Worm (Caenorhabditis elegans): Measurements from ENCODE around the gene D2023.3.

The D2023.3 gene

ce11 chrV:11777846-11778245 is 34.0 kb downstream of the D2023.3 start:
- peak; percentile 11 for TF ChIP-seq sma-3 (GFP tag; optimal IDR thresholded peaks at IDR 0.05)
- peak; percentile 11 for TF ChIP-seq nhr-21 (tag; optimal IDR thresholded peaks at IDR 0.05)
- no peak for TF ChIP-seq ceh-16 (tag; optimal IDR thresholded peaks at IDR 0.05)
- TF ChIP-seq unc-39 (tag; optimal IDR thresholded peaks at IDR 0.05) = no peak
- no peak for TF ChIP-seq egl-27 (tag; optimal IDR thresholded peaks at IDR 0.05)
- no peak for TF ChIP-seq peb-1 (tag; optimal IDR thresholded peaks at IDR 0.05)
- peak; percentile 27 for TF ChIP-seq gmeb-1 (tag; optimal IDR thresholded peaks at IDR 0.05)
- TF ChIP-seq blmp-1 (tag; optimal IDR thresholded peaks at IDR 0.05; ENCODE audit: insufficient read depth) = peak; percentile 15
- TF ChIP-seq elt-3 (tag; optimal IDR thresholded peaks at IDR 0.05) = no peak
- no peak for TF ChIP-seq mbf-1 (tag; optimal IDR thresholded peaks at IDR 0.05)
- peak; percentile 18 for TF ChIP-seq nhr-129 (tag; optimal IDR thresholded peaks at IDR 0.05)
- TF ChIP-seq mdl-1 (tag; optimal IDR thresholded peaks at IDR 0.05) = no peak
- no peak for TF ChIP-seq nhr-237 (tag; optimal IDR thresholded peaks at IDR 0.05)
- TF ChIP-seq ztf-4 (tag; optimal IDR thresholded peaks at IDR 0.05) = no peak
- no peak for TF ChIP-seq skn-1 (tag; optimal IDR thresholded peaks at IDR 0.05)
- peak; percentile 25 for TF ChIP-seq nhr-25 (tag; optimal IDR thresholded peaks at IDR 0.05)
- TF ChIP-seq sem-4 (tag; optimal IDR thresholded peaks at IDR 0.05) = no peak
- peak; percentile 27 for TF ChIP-seq F13H6.1 (tag; optimal IDR thresholded peaks at IDR 0.05)
- TF ChIP-seq aly-2 (tag; optimal IDR thresholded peaks at IDR 0.05) = no peak
- no peak for TF ChIP-seq ama-1 (optimal IDR thresholded peaks at IDR 0.05)
- no peak for TF ChIP-seq lin-39 (tag; optimal IDR thresholded peaks at IDR 0.05)
- TF ChIP-seq fos-1 (tag; optimal IDR thresholded peaks at IDR 0.05) = peak; percentile 81
- TF ChIP-seq nhr-77 (tag; optimal IDR thresholded peaks at IDR 0.05) = no peak
- TF ChIP-seq snpc-4 (tag; optimal IDR thresholded peaks at IDR 0.05) = no peak
- TF ChIP-seq sma-9 (GFP tag; optimal IDR thresholded peaks at IDR 0.05) = peak; percentile 74
- no peak for TF ChIP-seq sma-9 (tag; optimal IDR thresholded peaks at IDR 0.05)
- peak; percentile 58 for TF ChIP-seq crh-2 (tag; optimal IDR thresholded peaks at IDR 0.05)
- no peak for TF ChIP-seq ceh-82 (tag; optimal IDR thresholded peaks at IDR 0.05)
- peak in 1 of 2 experiments; percentile 45 for TF ChIP-seq lsy-2 (tag; optimal IDR thresholded peaks at IDR 0.05)

ce11 chrV:11776538-11776937 is 35.3 kb downstream of the D2023.3 start, which contains the start of gene F55A11.6:
TSS of gene F55A11.6 (plus strand) at chrV:11776838.
- TF ChIP-seq nhr-237 (tag; optimal IDR thresholded peaks at IDR 0.05) (no peak), snpc-4 (tag; optimal IDR thresholded peaks at IDR 0.05) (no peak), skn-1 (tag; optimal IDR thresholded peaks at IDR 0.05) (no peak)

- TF ChIP-seq nhr-11 (tag; optimal IDR thresholded peaks at IDR 0.05) = no peak
- TF ChIP-seq sma-9 (GFP tag; optimal IDR thresholded peaks at IDR 0.05) = no peak
- no peak for TF ChIP-seq sma-9 (tag; optimal IDR thresholded peaks at IDR 0.05)
- TF ChIP-seq egl-27 (tag; optimal IDR thresholded peaks at IDR 0.05) = no peak
- TF ChIP-seq ceh-16 (tag; optimal IDR thresholded peaks at IDR 0.05) = peak; percentile 27
- no peak for TF ChIP-seq lin-13 (GFP tag; optimal IDR thresholded peaks at IDR 0.05)
- peak; percentile 39 for TF ChIP-seq nhr-25 (tag; optimal IDR thresholded peaks at IDR 0.05)
- no peak for TF ChIP-seq blmp-1 (tag; optimal IDR thresholded peaks at IDR 0.05; ENCODE audit: insufficient read depth)
- no peak for TF ChIP-seq mbf-1 (tag; optimal IDR thresholded peaks at IDR 0.05)
- TF ChIP-seq ztf-4 (tag; optimal IDR thresholded peaks at IDR 0.05) = no peak
- no peak for TF ChIP-seq nhr-23 (tag; optimal IDR thresholded peaks at IDR 0.05)
- TF ChIP-seq C34F6.9 (tag; optimal IDR thresholded peaks at IDR 0.05) = no peak
- TF ChIP-seq unc-39 (tag; optimal IDR thresholded peaks at IDR 0.05) = no peak
- TF ChIP-seq fos-1 (tag; optimal IDR thresholded peaks at IDR 0.05) = peak; percentile 62
Observed at ce11 chrV:11773934-11774333, 37.9 kb downstream of the D2023.3 start.

- TF ChIP-seq elt-1 (tag; optimal IDR thresholded peaks at IDR 0.05) (no peak), Y55F3AM.14 (GFP tag; optimal IDR thresholded peaks at IDR 0.05) (no peak), lin-11 (tag; optimal IDR thresholded peaks at IDR 0.05) (no peak), alr-1 (tag; optimal IDR thresholded peaks at IDR 0.05) (no peak), crh-2 (tag; optimal IDR thresholded peaks at IDR 0.05) (no peak), ztf-11 (tag; optimal IDR thresholded peaks at IDR 0.05) (no peak), ceh-82 (tag; optimal IDR thresholded peaks at IDR 0.05) (no peak)
Observed at ce11 chrV:11773420-11773819, 38.4 kb downstream of the D2023.3 start, which contains the start of gene bus-18. TSS of gene bus-18 (plus strand) at chrV:11773720.

Measured in whole organism, L2 larva.